Worm (Caenorhabditis elegans) whole organism, L2 larva: ENCODE results near the gene C49F8.3.

Experiments used
- C34F6.9 ChIP-seq: fragments of 150-350 bp; optimal IDR thresholded peaks from 2 replicates; lab custom pipeline; 2014; ENCODE audit warnings: missing biosample characterization, missing genetic modification characterization
- F13H6.1 ChIP-seq: sonication (generic microtip); optimal IDR thresholded peaks from 2 replicates; lab custom pipeline; 2016; ENCODE audit warnings: missing genetic modification characterization, missing compliant biosample characterization
- Y55F3AM.14 ChIP-seq: fragments of 200-800 bp; sonication (Bioruptor generic); optimal IDR thresholded peaks from 2 replicates; lab custom pipeline; 2018; ENCODE audit warnings: mild to moderate bottlenecking, missing genetic modification characterization, missing compliant biosample characterization
- alr-1 ChIP-seq: fragments of 150-350 bp; optimal IDR thresholded peaks from 2 replicates; lab custom pipeline; 2014; ENCODE audit warnings: missing biosample characterization, missing genetic modification characterization
- ama-1 ChIP-seq: fragments of 150-350 bp; optimal IDR thresholded peaks from 2 replicates; lab custom pipeline; 2018; ENCODE audit warnings: inconsistent platforms
- blmp-1 ChIP-seq: sonication (generic microtip); optimal IDR thresholded peaks from 2 replicates; lab custom pipeline; 2017; ENCODE audit warnings: missing genetic modification characterization, mild to moderate bottlenecking, missing compliant biosample characterization, antibody characterized with exemption, moderate library complexity; ENCODE audit not compliant: insufficient read depth
- crh-2 ChIP-seq: sonication (generic microtip); optimal IDR thresholded peaks from 2 replicates; lab custom pipeline; 2017; ENCODE audit warnings: missing biosample characterization, missing genetic modification characterization
- egl-27 ChIP-seq: sonication (generic microtip); optimal IDR thresholded peaks from 3 replicates; lab custom pipeline; 2017; ENCODE audit warnings: missing biosample characterization, missing genetic modification reagents, missing genetic modification characterization
- fos-1 ChIP-seq: fragments of 150-350 bp; optimal IDR thresholded peaks from 2 replicates; lab custom pipeline; 2014; ENCODE audit warnings: missing biosample characterization, missing genetic modification characterization
- gmeb-1 ChIP-seq: fragments of 150-350 bp; optimal IDR thresholded peaks from 2 replicates; lab custom pipeline; 2014; ENCODE audit warnings: missing biosample characterization, missing genetic modification characterization
- lin-13 ChIP-seq: fragments of 150-350 bp; optimal IDR thresholded peaks from 2 replicates; lab custom pipeline; 2014; ENCODE audit warnings: missing biosample characterization, missing genetic modification reagents, missing genetic modification characterization
- lsy-2 ChIP-seq, 2 experiments: fragments of 150-350 bp in 1 of 2; sonication (generic microtip) in 1 of 2; optimal IDR thresholded peaks; 2 replicates each; lab custom pipeline; 2014 to 2017; ENCODE audit warnings: missing biosample characterization in 2 of 2, missing genetic modification characterization in 2 of 2
- mab-5 ChIP-seq: fragments of 150-350 bp; optimal IDR thresholded peaks from 2 replicates; lab custom pipeline; 2014; ENCODE audit warnings: missing biosample characterization, missing genetic modification characterization
- mbf-1 ChIP-seq: sonication (generic microtip); optimal IDR thresholded peaks from 2 replicates; lab custom pipeline; 2017; ENCODE audit warnings: missing biosample characterization, missing genetic modification characterization
- mdl-1 ChIP-seq, 2 experiments: fragments of 150-350 bp in 1 of 2; sonication (generic microtip) in 1 of 2; optimal IDR thresholded peaks; 2 replicates each; lab custom pipeline; 2017; ENCODE audit warnings: missing biosample characterization in 2 of 2, missing genetic modification characterization in 2 of 2
- nhr-11 ChIP-seq: fragments of 150-350 bp; optimal IDR thresholded peaks from 2 replicates; lab custom pipeline; 2014; ENCODE audit warnings: missing biosample characterization, missing genetic modification characterization
- nhr-129 ChIP-seq: fragments of 150-350 bp; optimal IDR thresholded peaks from 2 replicates; lab custom pipeline; 2014; ENCODE audit warnings: missing biosample characterization, missing genetic modification characterization
- nhr-21 ChIP-seq: fragments of 150-350 bp; optimal IDR thresholded peaks from 2 replicates; lab custom pipeline; 2014; ENCODE audit warnings: missing biosample characterization, missing genetic modification characterization
- nhr-23 ChIP-seq: fragments of 150-350 bp; optimal IDR thresholded peaks from 2 replicates; lab custom pipeline; 2014; ENCODE audit warnings: missing biosample characterization, missing genetic modification reagents, missing genetic modification characterization
- nhr-237 ChIP-seq: fragments of 150-350 bp; optimal IDR thresholded peaks from 2 replicates; lab custom pipeline; 2014; ENCODE audit warnings: missing biosample characterization, missing genetic modification characterization
- nhr-25 ChIP-seq: fragments of 150-350 bp; sonication (generic microtip); optimal IDR thresholded peaks from 3 replicates; lab custom pipeline; 2014; ENCODE audit warnings: missing biosample characterization, missing genetic modification characterization
- nhr-6 ChIP-seq: fragments of 150-350 bp; optimal IDR thresholded peaks from 2 replicates; lab custom pipeline; 2014; ENCODE audit warnings: missing biosample characterization, missing genetic modification characterization
- nhr-77 ChIP-seq: fragments of 150-350 bp; optimal IDR thresholded peaks from 2 replicates; lab custom pipeline; 2014; ENCODE audit warnings: missing biosample characterization, missing genetic modification characterization
- sem-4 ChIP-seq: fragments of 150-350 bp; optimal IDR thresholded peaks from 2 replicates; lab custom pipeline; 2014; ENCODE audit warnings: missing biosample characterization, missing genetic modification reagents, missing genetic modification characterization
- skn-1 ChIP-seq: sonication (generic microtip); optimal IDR thresholded peaks from 2 replicates; lab custom pipeline; 2017; ENCODE audit warnings: missing biosample characterization, missing genetic modification characterization
- sma-3 ChIP-seq: sonication (generic microtip); optimal IDR thresholded peaks from 2 replicates; lab custom pipeline; 2016; ENCODE audit warnings: missing genetic modification reagents, missing genetic modification characterization, missing compliant biosample characterization
- sma-9 ChIP-seq, 2 experiments: fragments of 150-350 bp in 1 of 2; sonication (generic microtip) in 1 of 2; optimal IDR thresholded peaks; 2 replicates each; lab custom pipeline; 2014 to 2016; ENCODE audit warnings: missing genetic modification characterization in 2 of 2, mild to moderate bottlenecking in 1 of 2, missing biosample characterization in 1 of 2, missing compliant biosample characterization in 1 of 2, missing genetic modification reagents in 1 of 2, moderate library complexity in 1 of 2
- unc-55 ChIP-seq: fragments of 150-350 bp; sonication (generic microtip); optimal IDR thresholded peaks from 3 replicates; lab custom pipeline; 2014; ENCODE audit warnings: missing biosample characterization, missing genetic modification reagents, missing genetic modification characterization
- unc-62 ChIP-seq: fragments of 150-350 bp; optimal IDR thresholded peaks from 2 replicates; lab custom pipeline; 2014; ENCODE audit warnings: missing biosample characterization, missing genetic modification reagents, missing genetic modification characterization
- zag-1 ChIP-seq: fragments of 150-350 bp; optimal IDR thresholded peaks from 2 replicates; lab custom pipeline; 2014; ENCODE audit warnings: missing biosample characterization, missing genetic modification characterization
- ztf-1 ChIP-seq: fragments of 200-800 bp; sonication (Bioruptor generic); conservative IDR thresholded peaks from 2 replicates; pipeline ENCODE4 v1.3.6; 2022; ENCODE audit warnings: missing genetic modification characterization, missing compliant biosample characterization
- ztf-11 ChIP-seq: sonication (generic microtip); optimal IDR thresholded peaks from 2 replicates; lab custom pipeline; 2017; ENCODE audit warnings: missing biosample characterization, missing genetic modification characterization
- ztf-4 ChIP-seq: fragments of 150-350 bp; optimal IDR thresholded peaks from 2 replicates; lab custom pipeline; 2014; ENCODE audit warnings: missing biosample characterization, missing genetic modification characterization

C49F8.3 gene

DNA sequence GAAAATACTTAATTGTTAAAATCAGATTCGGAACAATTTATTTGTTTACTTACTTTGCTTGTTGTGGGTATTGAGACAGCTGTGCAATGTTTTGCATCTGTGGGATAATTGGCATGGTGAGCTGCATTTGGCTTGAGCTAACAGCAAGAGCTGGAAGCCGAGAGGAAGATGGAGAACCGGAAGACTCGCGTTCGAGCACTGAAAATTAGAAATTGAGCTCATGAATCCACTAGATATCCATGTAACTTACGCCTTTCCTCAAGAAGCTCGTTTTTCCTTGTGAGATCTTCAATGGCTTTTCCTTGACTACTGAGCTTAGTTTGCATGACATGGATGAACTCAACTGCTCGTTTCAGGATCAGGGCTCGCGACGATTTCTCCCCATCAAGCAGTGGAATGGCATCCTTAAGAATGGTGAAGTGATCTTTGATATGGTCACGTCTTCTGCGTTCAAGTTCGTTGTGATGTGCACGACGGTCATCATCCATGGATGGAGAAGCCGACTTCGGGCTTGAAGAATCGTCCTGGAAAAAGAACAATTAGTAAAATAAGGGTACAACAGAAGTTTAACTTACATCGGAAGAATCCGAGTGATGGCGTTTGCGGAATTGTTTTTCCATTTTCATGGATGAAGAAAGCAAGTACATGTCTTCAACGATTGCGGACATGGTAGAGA, 37.1 kb downstream of the C49F8.3 start:
- 0 out of 2 replicates have a peak, but pooled peaks have one; percentile 64 for TF ChIP-seq ztf-1 (GFP tag; lab: Robert Waterston, UW)
- no peak for TF ChIP-seq unc-62 (GFP tag; lab: Kevin White, UChicago)
- TF ChIP-seq nhr-129 (tag; lab: Kevin White, UChicago), result peak; percentile 4

DNA sequence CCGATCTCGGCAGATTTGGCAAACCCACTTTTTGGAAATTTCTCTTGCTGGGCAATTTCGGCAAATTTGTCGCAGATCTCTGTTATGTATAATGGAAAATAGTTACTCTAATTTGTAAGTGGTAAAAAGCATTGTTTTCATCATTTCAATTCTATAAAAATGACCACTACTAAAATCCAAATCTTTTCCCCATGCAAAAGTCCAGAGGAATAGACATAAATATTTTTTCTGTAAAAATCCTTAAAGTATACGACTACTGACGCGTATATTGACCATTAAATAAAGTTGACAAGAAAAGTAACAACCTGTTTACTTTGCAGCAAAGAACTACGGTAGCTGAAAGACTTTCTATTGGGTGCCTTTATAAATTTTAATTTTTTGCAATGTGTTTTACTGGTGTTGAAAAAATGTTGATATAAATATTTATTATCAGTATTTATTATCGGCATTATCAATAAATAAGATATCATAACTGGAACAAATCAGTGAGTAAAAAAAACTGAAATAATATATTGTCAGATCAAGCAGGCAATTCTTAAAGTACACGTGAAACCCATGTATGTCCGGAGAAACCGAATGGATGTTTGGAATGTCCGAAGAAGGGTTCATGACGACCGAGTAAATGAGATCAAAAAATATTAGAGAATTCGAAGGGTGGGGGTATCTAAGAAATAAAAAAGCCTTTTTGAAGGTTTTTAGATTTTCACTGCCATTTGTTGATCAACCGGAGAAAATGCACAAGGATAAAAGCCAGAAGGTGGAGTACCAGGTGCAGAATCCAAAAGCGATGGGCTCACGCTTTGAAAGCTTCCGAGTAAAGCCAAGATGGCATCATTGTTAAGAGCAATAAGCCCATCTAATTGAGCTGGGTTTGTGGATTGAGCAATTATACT, 37.9 kb downstream of the C49F8.3 start:
- TF ChIP-seq ztf-1 (GFP tag; lab: Robert Waterston, UW), result 0 out of 2 replicates have a peak, but pooled peaks have one; percentile 28
- TF ChIP-seq nhr-25, result peak; percentile 62
- TF ChIP-seq nhr-77 (tag; lab: Kevin White, UChicago), result no peak
- peak; percentile 52 for TF ChIP-seq sma-9 (GFP tag; optimal IDR thresholded peaks at IDR 0.05; lab: Kevin White, UChicago)
- TF ChIP-seq sma-9 (tag; optimal IDR thresholded peaks at IDR 0.05; lab: Kevin White, UChicago), result no peak
- TF ChIP-seq Y55F3AM.14 (GFP tag; lab: Kevin White, UChicago), result peak; percentile 71
- peak; percentile 37 for TF ChIP-seq F13H6.1 (tag; lab: Kevin White, UChicago)
- TF ChIP-seq unc-62 (GFP tag; lab: Kevin White, UChicago), result peak; percentile 17
- peak; percentile 21 for TF ChIP-seq sem-4
- TF ChIP-seq unc-55 (GFP tag; lab: Kevin White, UChicago), result no peak
- TF ChIP-seq alr-1, result no peak
- no peak for TF ChIP-seq egl-27 (tag; lab: Kevin White, UChicago)
- peak; percentile 72 for TF ChIP-seq crh-2 (tag; lab: Kevin White, UChicago)
- no peak for TF ChIP-seq nhr-23 (tag; lab: Kevin White, UChicago)
- peak; percentile 63 for TF ChIP-seq nhr-11 (tag; lab: Kevin White, UChicago)
- TF ChIP-seq lsy-2 (tag; optimal IDR thresholded peaks at IDR 0.05; lab: Kevin White, UChicago), result peak in 1 of 2 experiments; percentile 66
- TF ChIP-seq zag-1 (tag; lab: Kevin White, UChicago), result no peak
- TF ChIP-seq ama-1 (lab: Kevin White, UChicago), result peak; percentile 88
- TF ChIP-seq ztf-4 (tag; lab: Kevin White, UChicago), result peak; percentile 71
- peak; percentile 84 for TF ChIP-seq nhr-21 (tag; lab: Kevin White, UChicago)
- no peak for TF ChIP-seq C34F6.9 (tag; lab: Kevin White, UChicago)
- no peak for TF ChIP-seq ztf-11 (tag; lab: Kevin White, UChicago)
- TF ChIP-seq gmeb-1 (tag; lab: Kevin White, UChicago), result no peak
- peak; percentile 73 for TF ChIP-seq sma-3 (GFP tag; lab: Kevin White, UChicago)
- TF ChIP-seq lin-13 (GFP tag; lab: Kevin White, UChicago), result peak; percentile 71

DNA sequence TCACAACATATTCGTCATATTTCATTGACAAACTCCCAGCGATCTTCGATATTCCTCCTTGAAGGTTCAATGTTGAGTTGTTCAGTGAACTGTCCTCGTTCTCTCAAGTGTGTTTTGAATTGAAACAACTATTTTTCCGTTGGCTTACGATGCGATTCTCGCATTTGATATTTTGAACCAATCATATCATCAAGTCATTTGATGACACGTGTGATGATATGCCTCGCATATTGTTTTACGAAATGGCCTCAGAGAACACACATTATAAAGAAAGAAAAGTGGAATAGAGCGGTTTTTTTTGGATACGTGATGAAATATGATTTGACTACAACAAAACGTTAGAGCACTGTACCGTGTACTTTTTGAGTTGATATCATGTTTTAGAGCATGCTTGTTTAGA, 38.9 kb downstream of the C49F8.3 start:
- TF ChIP-seq sem-4, result no peak
- TF ChIP-seq sma-9 (GFP tag; optimal IDR thresholded peaks at IDR 0.05; lab: Kevin White, UChicago), result peak; percentile 95
- TF ChIP-seq sma-9 (tag; optimal IDR thresholded peaks at IDR 0.05; lab: Kevin White, UChicago), result no peak
- TF ChIP-seq crh-2 (tag; lab: Kevin White, UChicago), result peak; percentile 93
- no peak for TF ChIP-seq lin-13 (GFP tag; lab: Kevin White, UChicago)
- TF ChIP-seq mdl-1 (tag; optimal IDR thresholded peaks at IDR 0.05; lab: Kevin White, UChicago), result peak in 1 of 2 experiments; percentile 39
- TF ChIP-seq C34F6.9 (tag; lab: Kevin White, UChicago), result peak; percentile 55
- TF ChIP-seq F13H6.1 (tag; lab: Kevin White, UChicago), result peak; percentile 46
- peak; percentile 51 for TF ChIP-seq gmeb-1 (tag; lab: Kevin White, UChicago)
- no peak for TF ChIP-seq mab-5 (tag; lab: Kevin White, UChicago)
- TF ChIP-seq blmp-1 (tag; lab: Kevin White, UChicago), result peak; percentile 72
- TF ChIP-seq nhr-129 (tag; lab: Kevin White, UChicago), result peak; percentile 96
- peak; percentile 32 for TF ChIP-seq ztf-4 (tag; lab: Kevin White, UChicago)
- no peak for TF ChIP-seq nhr-237 (tag; lab: Kevin White, UChicago)
- no peak for TF ChIP-seq nhr-23 (tag; lab: Kevin White, UChicago)
- peak; percentile 94 for TF ChIP-seq nhr-21 (tag; lab: Kevin White, UChicago)
- peak; percentile 26 for TF ChIP-seq skn-1 (tag; lab: Kevin White, UChicago)
- TF ChIP-seq fos-1 (tag; lab: Kevin White, UChicago), result peak; percentile 33
- peak; percentile 86 for TF ChIP-seq sma-3 (GFP tag; lab: Kevin White, UChicago)
- peak; percentile 79 for TF ChIP-seq nhr-6 (tag; lab: Kevin White, UChicago)
- no peak for TF ChIP-seq mbf-1 (tag; lab: Kevin White, UChicago)
- TF ChIP-seq lsy-2 (tag; optimal IDR thresholded peaks at IDR 0.05; lab: Kevin White, UChicago), result peak in 1 of 2 experiments; percentile 73
